Worm (Caenorhabditis elegans) whole organism, L3 larva: ENCODE data around the gene F18A1.7.

Experiments used
- R02D3.7 ChIP-seq: fragments of 150-350 bp; optimal IDR thresholded peaks from 2 replicates; lab custom pipeline; 2014; ENCODE audit warnings: missing biosample characterization, missing genetic modification characterization
- ZK546.5 ChIP-seq: sonication (generic microtip); optimal IDR thresholded peaks from 2 replicates; lab custom pipeline; 2017; ENCODE audit warnings: missing biosample characterization, missing genetic modification characterization
- aly-2 ChIP-seq: fragments of 150-350 bp; optimal IDR thresholded peaks from 2 replicates; lab custom pipeline; 2014; ENCODE audit warnings: missing biosample characterization, missing genetic modification characterization
- ama-1 ChIP-seq: fragments of 150-350 bp; optimal IDR thresholded peaks from 2 replicates; lab custom pipeline; 2018
- ceh-16 ChIP-seq: sonication (generic microtip); optimal IDR thresholded peaks from 2 replicates; lab custom pipeline; 2017; ENCODE audit warnings: missing biosample characterization, missing genetic modification characterization
- ceh-28 ChIP-seq: fragments of 150-350 bp; optimal IDR thresholded peaks from 2 replicates; lab custom pipeline; 2014; ENCODE audit warnings: missing biosample characterization, missing genetic modification reagents, missing genetic modification characterization
- ceh-82 ChIP-seq: fragments of 150-350 bp; optimal IDR thresholded peaks from 2 replicates; lab custom pipeline; 2014; ENCODE audit warnings: missing biosample characterization, missing genetic modification characterization
- ceh-9 ChIP-seq: sonication (generic microtip); optimal IDR thresholded peaks from 2 replicates; lab custom pipeline; 2018; ENCODE audit warnings: missing biosample characterization, missing genetic modification characterization
- daf-12 ChIP-seq: fragments of 150-350 bp; optimal IDR thresholded peaks from 2 replicates; lab custom pipeline; 2014; ENCODE audit warnings: missing biosample characterization, missing genetic modification reagents, missing genetic modification characterization
- egl-27 ChIP-seq: sonication (generic microtip); optimal IDR thresholded peaks from 4 replicates; lab custom pipeline; 2017; ENCODE audit warnings: missing biosample characterization, missing genetic modification reagents, missing genetic modification characterization
- egl-5 ChIP-seq: fragments of 150-350 bp; optimal IDR thresholded peaks from 2 replicates; lab custom pipeline; 2017; ENCODE audit warnings: missing biosample characterization, missing genetic modification reagents, missing genetic modification characterization, inconsistent platforms
- elt-1 ChIP-seq: fragments of 150-350 bp; optimal IDR thresholded peaks from 2 replicates; lab custom pipeline; 2014; ENCODE audit warnings: missing biosample characterization, missing genetic modification characterization
- elt-2 ChIP-seq: sonication (generic microtip); optimal IDR thresholded peaks from 2 replicates; lab custom pipeline; 2016; ENCODE audit warnings: missing genetic modification reagents, mild to moderate bottlenecking, missing genetic modification characterization, missing compliant biosample characterization
- hmg-11 ChIP-seq: sonication (generic microtip); optimal IDR thresholded peaks from 2 replicates; lab custom pipeline; 2016; ENCODE audit warnings: missing genetic modification characterization, missing compliant biosample characterization
- jun-1 ChIP-seq: fragments of 150-350 bp; optimal IDR thresholded peaks from 2 replicates; lab custom pipeline; 2014; ENCODE audit warnings: missing biosample characterization, missing genetic modification reagents, missing genetic modification characterization
- lin-15B ChIP-seq: fragments of 150-350 bp; optimal IDR thresholded peaks from 2 replicates; lab custom pipeline; 2014; ENCODE audit warnings: missing biosample characterization, missing genetic modification characterization
- lin-39 ChIP-seq: fragments of 150-350 bp; optimal IDR thresholded peaks from 2 replicates; lab custom pipeline; 2018; ENCODE audit warnings: missing biosample characterization, missing genetic modification reagents, missing genetic modification characterization
- lsy-12 ChIP-seq: sonication (generic microtip); optimal IDR thresholded peaks from 2 replicates; lab custom pipeline; 2016; ENCODE audit warnings: mild to moderate bottlenecking, missing genetic modification characterization, missing compliant biosample characterization
- mdl-1 ChIP-seq: fragments of 150-350 bp; optimal IDR thresholded peaks from 2 replicates; lab custom pipeline; 2014; ENCODE audit warnings: missing biosample characterization, missing genetic modification characterization
- nfya-1 ChIP-seq: sonication (generic microtip); optimal IDR thresholded peaks from 2 replicates; lab custom pipeline; 2017; ENCODE audit warnings: missing genetic modification characterization, mild to moderate bottlenecking, missing compliant biosample characterization, antibody characterized with exemption, moderate library complexity; ENCODE audit not compliant: insufficient read depth
- nhr-11 ChIP-seq: fragments of 150-350 bp; optimal IDR thresholded peaks from 2 replicates; lab custom pipeline; 2014; ENCODE audit warnings: missing biosample characterization, missing genetic modification characterization
- nhr-12 ChIP-seq: fragments of 150-350 bp; optimal IDR thresholded peaks from 2 replicates; lab custom pipeline; 2014; ENCODE audit warnings: missing biosample characterization, missing genetic modification characterization
- nhr-237 ChIP-seq: fragments of 150-350 bp; optimal IDR thresholded peaks from 2 replicates; lab custom pipeline; 2014; ENCODE audit warnings: missing biosample characterization, missing genetic modification characterization
- nhr-25 ChIP-seq: sonication (generic microtip); optimal IDR thresholded peaks from 2 replicates; lab custom pipeline; 2017; ENCODE audit warnings: missing biosample characterization, missing genetic modification characterization
- nhr-28 ChIP-seq: fragments of 150-350 bp; optimal IDR thresholded peaks from 2 replicates; lab custom pipeline; 2014; ENCODE audit warnings: missing biosample characterization, missing genetic modification characterization
- nhr-43 ChIP-seq: sonication (generic microtip); optimal IDR thresholded peaks from 2 replicates; lab custom pipeline; 2016; ENCODE audit warnings: mild to moderate bottlenecking, missing genetic modification characterization, missing compliant biosample characterization; ENCODE audit not compliant: poor library complexity, severe bottlenecking
- nhr-67 ChIP-seq: fragments of 150-350 bp; optimal IDR thresholded peaks from 2 replicates; lab custom pipeline; 2014; ENCODE audit warnings: missing biosample characterization, missing genetic modification characterization
- nhr-77 ChIP-seq: fragments of 150-350 bp; optimal IDR thresholded peaks from 2 replicates; lab custom pipeline; 2014; ENCODE audit warnings: missing biosample characterization, missing genetic modification characterization
- pha-4 ChIP-seq: fragments of 150-350 bp; optimal IDR thresholded peaks from 2 replicates; lab custom pipeline; 2014; ENCODE audit warnings: missing biosample characterization, missing genetic modification reagents, missing genetic modification characterization
- pqm-1 ChIP-seq: fragments of 150-350 bp; optimal IDR thresholded peaks from 2 replicates; lab custom pipeline; 2017; ENCODE audit warnings: missing biosample characterization, missing genetic modification characterization, inconsistent platforms
- sea-2 ChIP-seq: fragments of 150-350 bp; sonication (generic microtip); optimal IDR thresholded peaks from 4 replicates; lab custom pipeline; 2014; ENCODE audit warnings: missing biosample characterization, missing genetic modification reagents, missing genetic modification characterization
- skn-1 ChIP-seq: fragments of 150-350 bp; optimal IDR thresholded peaks from 2 replicates; lab custom pipeline; 2014; ENCODE audit warnings: missing biosample characterization, missing genetic modification characterization
- snpc-4 ChIP-seq: fragments of 150-350 bp; optimal IDR thresholded peaks from 2 replicates; lab custom pipeline; 2014; ENCODE audit warnings: missing biosample characterization, missing genetic modification characterization
- unc-39 ChIP-seq: sonication (generic microtip); optimal IDR thresholded peaks from 4 replicates; lab custom pipeline; 2017; ENCODE audit warnings: missing biosample characterization, missing genetic modification characterization
- unc-62 ChIP-seq: fragments of 150-350 bp; sonication (generic microtip); optimal IDR thresholded peaks from 4 replicates; lab custom pipeline; 2014; ENCODE audit warnings: missing biosample characterization, missing genetic modification reagents, missing genetic modification characterization
- ztf-11 ChIP-seq: fragments of 150-350 bp; optimal IDR thresholded peaks from 2 replicates; lab custom pipeline; 2014; ENCODE audit warnings: missing biosample characterization, missing genetic modification characterization

Gene F18A1.7

ce11 chrII:7694745-7695144 is 31.2 kb upstream of the F18A1.7 start:
- TF ChIP-seq R02D3.7 (tag; lab: Kevin White, UChicago) (no peak), daf-12 (tag; lab: Kevin White, UChicago) (no peak), ama-1 (lab: Kevin White, UChicago) (no peak), lin-15B (tag; lab: Kevin White, UChicago) (no peak), aly-2 (tag; lab: Kevin White, UChicago) (no peak), snpc-4 (tag; lab: Kevin White, UChicago) (no peak), elt-1 (tag; lab: Kevin White, UChicago) (no peak), jun-1 (tag; lab: Kevin White, UChicago) (peak; percentile 31), lin-39 (no peak), elt-2 (tag; lab: Kevin White, UChicago) (peak; percentile 85), unc-62 (GFP tag; lab: Kevin White, UChicago) (no peak), ceh-82 (tag; lab: Kevin White, UChicago) (no peak), nhr-43 (no peak), ceh-16 (tag; lab: Kevin White, UChicago) (no peak), pqm-1 (tag; lab: Kevin White, UChicago) (peak; percentile 66), egl-27 (tag; lab: Kevin White, UChicago) (no peak), sea-2 (GFP tag; lab: Kevin White, UChicago) (no peak), mdl-1 (tag; lab: Kevin White, UChicago) (no peak)

ce11 chrII:7693929-7694328 is 30.4 kb upstream of the F18A1.7 start, which contains the start of gene nhx-2:
Gene nhx-2, minus strand, starts transcription at chrII:7693957.
- TF ChIP-seq R02D3.7 (tag; lab: Kevin White, UChicago) (no peak), ceh-9 (tag; lab: Kevin White, UChicago) (no peak), nhr-237 (tag; lab: Kevin White, UChicago) (no peak), pqm-1 (tag; lab: Kevin White, UChicago) (peak; percentile 78), jun-1 (tag; lab: Kevin White, UChicago) (no peak), elt-2 (tag; lab: Kevin White, UChicago) (peak; percentile 87)
- TF ChIP-seq, all 47 proteins: peak for 2

ce11 chrII:7690384-7690783 is 26.8 kb upstream of the F18A1.7 start, which contains the start of gene pid-1:
Gene pid-1, minus strand, starts transcription at chrII:7690556.
- TF ChIP-seq unc-39 (tag; lab: Kevin White, UChicago) (no peak), lin-39 (no peak), R02D3.7 (tag; lab: Kevin White, UChicago) (no peak), ZK546.5 (tag; lab: Kevin White, UChicago) (no peak), ceh-16 (tag; lab: Kevin White, UChicago) (no peak), nfya-1 (tag; lab: Kevin White, UChicago) (no peak), nhr-77 (no peak), egl-5 (tag; lab: Kevin White, UChicago) (no peak), lsy-12 (tag; lab: Kevin White, UChicago) (no peak), pha-4 (tag; lab: Kevin White, UChicago) (no peak), nhr-12 (tag; lab: Kevin White, UChicago) (no peak), elt-2 (tag; lab: Kevin White, UChicago) (no peak), jun-1 (tag; lab: Kevin White, UChicago) (no peak), nhr-28 (tag; lab: Kevin White, UChicago) (no peak), ztf-11 (no peak), hmg-11 (tag; lab: Kevin White, UChicago) (no peak), ama-1 (lab: Kevin White, UChicago) (no peak), unc-62 (GFP tag; lab: Kevin White, UChicago) (no peak), mdl-1 (tag; lab: Kevin White, UChicago) (no peak), nhr-237 (tag; lab: Kevin White, UChicago) (no peak)

- peak; percentile 18 for TF ChIP-seq nhr-43
- TF ChIP-seq nhr-28 (tag; lab: Kevin White, UChicago) = no peak
- peak; percentile 29 for TF ChIP-seq ceh-28
Measured at ce11 chrII:7684589-7684988, 21.0 kb upstream of the F18A1.7 start, which contains the start of gene F18A1.1. Gene F18A1.1, plus strand, starts transcription at chrII:7684889.

- TF ChIP-seq nhr-77 (no peak), jun-1 (tag; lab: Kevin White, UChicago) (no peak), R02D3.7 (tag; lab: Kevin White, UChicago) (no peak), mdl-1 (tag; lab: Kevin White, UChicago) (no peak), unc-39 (tag; lab: Kevin White, UChicago) (no peak), ztf-11 (no peak), elt-1 (tag; lab: Kevin White, UChicago) (no peak), daf-12 (tag; lab: Kevin White, UChicago) (no peak), nhr-12 (tag; lab: Kevin White, UChicago) (no peak), skn-1 (tag; lab: Kevin White, UChicago) (no peak), nhr-67 (no peak), ceh-82 (tag; lab: Kevin White, UChicago) (no peak), nhr-43 (no peak), nhr-11 (tag; lab: Kevin White, UChicago) (no peak), nhr-25 (no peak), egl-5 (tag; lab: Kevin White, UChicago) (no peak), lin-39 (no peak)
- TF ChIP-seq, all 47 proteins: peak for 0
Measured at ce11 chrII:7682488-7682887, 18.9 kb upstream of the F18A1.7 start.
